Worm (Caenorhabditis elegans) whole organism, L1 larva: ENCODE data around the gene kars-1.
A peak's percentile ranks its signal among the peaks of the same experiment; 100 is the strongest.

Source experiments
- C16A3.4 ChIP-seq: fragments of 150-350 bp; optimal IDR thresholded peaks from 2 replicates; lab custom pipeline; 2014; ENCODE audit warnings: missing biosample characterization, missing genetic modification characterization
- C34B4.2 ChIP-seq: sonication (generic microtip); optimal IDR thresholded peaks from 2 replicates; lab custom pipeline; 2017; ENCODE audit warnings: mild to moderate bottlenecking, missing genetic modification characterization, missing compliant biosample characterization
- F16B12.6 ChIP-seq: fragments of 150-350 bp; optimal IDR thresholded peaks from 2 replicates; lab custom pipeline; 2014; ENCODE audit warnings: missing biosample characterization, missing genetic modification characterization
- aly-2 ChIP-seq: fragments of 150-350 bp; optimal IDR thresholded peaks from 2 replicates; lab custom pipeline; 2014; ENCODE audit warnings: missing biosample characterization, missing genetic modification characterization
- ama-1 ChIP-seq: fragments of 150-350 bp; optimal IDR thresholded peaks from 2 replicates; lab custom pipeline; 2014
- ceh-8 ChIP-seq: fragments of 200-800 bp; sonication (Bioruptor generic); optimal IDR thresholded peaks from 2 replicates; lab custom pipeline; 2018; ENCODE audit warnings: mild to moderate bottlenecking, missing genetic modification characterization, moderate library complexity, missing compliant biosample characterization
- ceh-82 ChIP-seq, 3 experiments: fragments of 150-350 bp in 1 of 3; sonication (generic microtip) in 2 of 3; optimal IDR thresholded peaks; 2 replicates each; lab custom pipeline; 2014 to 2017; ENCODE audit warnings: missing biosample characterization in 3 of 3, missing genetic modification characterization in 3 of 3
- ceh-88 ChIP-seq: fragments of 200-800 bp; sonication (Bioruptor generic); IDR thresholded peaks from 2 replicates; pipeline ENCODE4 v1.3.6; 2022; ENCODE audit warnings: missing genetic modification characterization, missing compliant biosample characterization
- ces-1 ChIP-seq: fragments of 150-350 bp; optimal IDR thresholded peaks from 2 replicates; lab custom pipeline; 2014; ENCODE audit warnings: missing biosample characterization, missing genetic modification reagents, missing genetic modification characterization
- dpl-1 ChIP-seq, 3 experiments: fragments of 150-350 bp in 2 of 3; sonication (generic microtip) in 1 of 3; optimal IDR thresholded peaks; 2 replicates each; lab custom pipeline; 2014 to 2017; ENCODE audit warnings: missing biosample characterization in 3 of 3, missing genetic modification characterization in 3 of 3, missing genetic modification reagents in 3 of 3
- dsc-1 ChIP-seq: sonication (generic microtip); optimal IDR thresholded peaks from 2 replicates; lab custom pipeline; 2016; ENCODE audit warnings: mild to moderate bottlenecking, missing genetic modification characterization, missing compliant biosample characterization
- efl-1 ChIP-seq, 4 experiments: fragments of 150-350 bp; optimal IDR thresholded peaks in 3 of 4; peaks in 1 of 4; 1 replicate in 1 of 4; 2 replicates in 3 of 4; lab custom pipeline; 2014; ENCODE audit warnings: missing biosample characterization in 2 of 4, missing genetic modification characterization in 2 of 4, missing genetic modification reagents in 2 of 4
- efl-3 ChIP-seq: fragments of 200-800 bp; sonication (Bioruptor generic); optimal IDR thresholded peaks from 2 replicates; lab custom pipeline; 2018; ENCODE audit warnings: mild to moderate bottlenecking, missing genetic modification characterization, missing compliant biosample characterization
- egl-27 ChIP-seq, 2 experiments: fragments of 150-350 bp in 1 of 2; sonication (generic microtip); optimal IDR thresholded peaks; 3 replicates each; lab custom pipeline; 2017 to 2018; ENCODE audit warnings: missing biosample characterization in 2 of 2, missing genetic modification characterization in 2 of 2, missing genetic modification reagents in 2 of 2
- ets-5 ChIP-seq: fragments of 200-800 bp; sonication (Bioruptor generic); IDR thresholded peaks from 2 replicates; pipeline ENCODE4 v1.3.6; 2022; ENCODE audit warnings: missing genetic modification characterization, missing compliant biosample characterization
- fkh-10 ChIP-seq: sonication (generic microtip); optimal IDR thresholded peaks from 2 replicates; lab custom pipeline; 2017; ENCODE audit warnings: missing biosample characterization, missing genetic modification reagents, missing genetic modification characterization
- fkh-4 ChIP-seq: sonication (generic microtip); optimal IDR thresholded peaks from 2 replicates; lab custom pipeline; 2016; ENCODE audit warnings: missing compliant biosample characterization, missing genetic modification characterization, borderline replicate concordance
- fkh-8 ChIP-seq: sonication (generic microtip); optimal IDR thresholded peaks from 2 replicates; lab custom pipeline; 2016; ENCODE audit warnings: mild to moderate bottlenecking, missing genetic modification characterization, missing compliant biosample characterization
- fos-1 ChIP-seq: fragments of 150-350 bp; optimal IDR thresholded peaks from 2 replicates; lab custom pipeline; 2014; ENCODE audit warnings: missing biosample characterization, missing genetic modification characterization
- grh-1 ChIP-seq: fragments of 200-800 bp; sonication (Bioruptor generic); IDR thresholded peaks from 2 replicates; pipeline ENCODE4 v1.3.6; 2022; ENCODE audit warnings: missing genetic modification reagents, missing genetic modification characterization, missing compliant biosample characterization
- hlh-17 ChIP-seq: fragments of 200-800 bp; sonication (Bioruptor generic); optimal IDR thresholded peaks from 2 replicates; lab custom pipeline; 2018; ENCODE audit warnings: missing genetic modification characterization, mild to moderate bottlenecking, missing compliant biosample characterization, moderate library complexity, borderline replicate concordance
- hlh-4 ChIP-seq: sonication (generic microtip); optimal IDR thresholded peaks from 2 replicates; lab custom pipeline; 2016; ENCODE audit warnings: mild to moderate bottlenecking, missing genetic modification characterization, missing compliant biosample characterization
- irx-1 ChIP-seq: sonication (generic microtip); optimal IDR thresholded peaks from 2 replicates; lab custom pipeline; 2016; ENCODE audit warnings: missing genetic modification characterization, missing compliant biosample characterization
- jun-1 ChIP-seq: fragments of 150-350 bp; optimal IDR thresholded peaks from 2 replicates; lab custom pipeline; 2014; ENCODE audit warnings: missing biosample characterization, missing genetic modification reagents, missing genetic modification characterization
- lin-14 ChIP-seq: fragments of 200-800 bp; sonication (Bioruptor generic); optimal IDR thresholded peaks from 2 replicates; lab custom pipeline; 2018; ENCODE audit warnings: mild to moderate bottlenecking, missing genetic modification characterization, moderate library complexity, missing compliant biosample characterization
- lin-15B ChIP-seq: fragments of 150-350 bp; sonication (generic microtip); optimal IDR thresholded peaks from 3 replicates; lab custom pipeline; 2014; ENCODE audit warnings: missing biosample characterization, missing genetic modification characterization
- lin-39 ChIP-seq: fragments of 150-350 bp; optimal IDR thresholded peaks from 2 replicates; lab custom pipeline; 2014; ENCODE audit warnings: missing biosample characterization, missing genetic modification reagents, missing genetic modification characterization
- mdl-1 ChIP-seq, 2 experiments: fragments of 150-350 bp; optimal IDR thresholded peaks; 2 replicates each; lab custom pipeline; 2014 to 2017; ENCODE audit warnings: missing biosample characterization in 2 of 2, missing genetic modification characterization in 2 of 2, inconsistent platforms in 1 of 2
- mef-2 ChIP-seq: fragments of 150-350 bp; optimal IDR thresholded peaks from 2 replicates; lab custom pipeline; 2014; ENCODE audit warnings: missing biosample characterization, missing genetic modification characterization
- nhr-11 ChIP-seq: fragments of 150-350 bp; optimal IDR thresholded peaks from 2 replicates; lab custom pipeline; 2014; ENCODE audit warnings: missing biosample characterization, missing genetic modification characterization
- nhr-12 ChIP-seq: sonication (generic microtip); optimal IDR thresholded peaks from 2 replicates; lab custom pipeline; 2017; ENCODE audit warnings: missing biosample characterization, missing genetic modification characterization
- nhr-19 ChIP-seq: fragments of 200-800 bp; sonication (Bioruptor generic); conservative IDR thresholded peaks from 2 replicates; pipeline ENCODE4 v1.3.6; 2022; ENCODE audit warnings: missing genetic modification characterization, missing compliant biosample characterization
- nhr-71 ChIP-seq: sonication (generic microtip); optimal IDR thresholded peaks from 2 replicates; lab custom pipeline; 2016; ENCODE audit warnings: mild to moderate bottlenecking, missing genetic modification characterization, moderate library complexity, missing compliant biosample characterization
- nhr-76 ChIP-seq: sonication (generic microtip); optimal IDR thresholded peaks from 2 replicates; lab custom pipeline; 2017; ENCODE audit warnings: missing biosample characterization, missing genetic modification characterization
- nhr-77 ChIP-seq: fragments of 150-350 bp; optimal IDR thresholded peaks from 2 replicates; lab custom pipeline; 2014; ENCODE audit warnings: missing biosample characterization, missing genetic modification characterization
- nhr-84 ChIP-seq: sonication (generic microtip); optimal IDR thresholded peaks from 2 replicates; lab custom pipeline; 2017; ENCODE audit warnings: missing biosample characterization, missing genetic modification characterization
- pag-3 ChIP-seq: sonication (generic microtip); optimal IDR thresholded peaks from 2 replicates; lab custom pipeline; 2017; ENCODE audit warnings: missing genetic modification characterization, mild to moderate bottlenecking, missing compliant biosample characterization, antibody characterized with exemption, borderline replicate concordance; ENCODE audit not compliant: insufficient read depth
- pax-3 ChIP-seq: fragments of 200-800 bp; sonication (Bioruptor generic); optimal IDR thresholded peaks from 2 replicates; lab custom pipeline; 2018; ENCODE audit warnings: mild to moderate bottlenecking, missing genetic modification characterization, moderate library complexity, missing compliant biosample characterization
- pqm-1 ChIP-seq: sonication (generic microtip); optimal IDR thresholded peaks from 3 replicates; lab custom pipeline; 2017; ENCODE audit warnings: missing biosample characterization, missing genetic modification characterization
- rnt-1 ChIP-seq: sonication (generic microtip); optimal IDR thresholded peaks from 2 replicates; lab custom pipeline; 2016; ENCODE audit warnings: mild to moderate bottlenecking, missing genetic modification characterization, moderate library complexity, missing compliant biosample characterization
- skn-1 ChIP-seq: fragments of 150-350 bp; optimal IDR thresholded peaks from 2 replicates; lab custom pipeline; 2014; ENCODE audit warnings: missing biosample characterization, missing genetic modification characterization
- snpc-4 ChIP-seq: fragments of 150-350 bp; optimal IDR thresholded peaks from 2 replicates; lab custom pipeline; 2014; ENCODE audit warnings: missing biosample characterization, missing genetic modification characterization
- swsn-7 ChIP-seq: sonication (generic microtip); optimal IDR thresholded peaks from 2 replicates; lab custom pipeline; 2016; ENCODE audit warnings: missing genetic modification characterization, missing compliant biosample characterization
- tbx-2 ChIP-seq: sonication (generic microtip); optimal IDR thresholded peaks from 2 replicates; lab custom pipeline; 2016; ENCODE audit warnings: missing genetic modification characterization, missing compliant biosample characterization
- unc-130 ChIP-seq: fragments of 150-350 bp; optimal IDR thresholded peaks from 2 replicates; lab custom pipeline; 2017; ENCODE audit warnings: missing biosample characterization, missing genetic modification characterization, inconsistent platforms
- unc-30 ChIP-seq: sonication (generic microtip); optimal IDR thresholded peaks from 2 replicates; lab custom pipeline; 2017; ENCODE audit warnings: missing biosample characterization, missing genetic modification characterization
- unc-62 ChIP-seq: fragments of 150-350 bp; optimal IDR thresholded peaks from 2 replicates; lab custom pipeline; 2014; ENCODE audit warnings: missing biosample characterization, missing genetic modification reagents, missing genetic modification characterization
- unc-86 ChIP-seq: sonication (generic microtip); optimal IDR thresholded peaks from 2 replicates; lab custom pipeline; 2016; ENCODE audit warnings: missing genetic modification characterization, missing compliant biosample characterization
- vab-15 ChIP-seq: sonication (generic microtip); optimal IDR thresholded peaks from 2 replicates; lab custom pipeline; 2017; ENCODE audit warnings: missing genotype, mild to moderate bottlenecking, missing genetic modification characterization, missing compliant biosample characterization
- xbp-1 ChIP-seq: sonication (generic microtip); optimal IDR thresholded peaks from 2 replicates; lab custom pipeline; 2016; ENCODE audit warnings: missing genetic modification characterization, missing compliant biosample characterization
- zip-4 ChIP-seq: fragments of 200-800 bp; sonication (Bioruptor generic); optimal IDR thresholded peaks from 2 replicates; lab custom pipeline; 2018; ENCODE audit warnings: mild to moderate bottlenecking, missing genetic modification characterization, moderate library complexity, missing compliant biosample characterization

kars-1 gene

DNA sequence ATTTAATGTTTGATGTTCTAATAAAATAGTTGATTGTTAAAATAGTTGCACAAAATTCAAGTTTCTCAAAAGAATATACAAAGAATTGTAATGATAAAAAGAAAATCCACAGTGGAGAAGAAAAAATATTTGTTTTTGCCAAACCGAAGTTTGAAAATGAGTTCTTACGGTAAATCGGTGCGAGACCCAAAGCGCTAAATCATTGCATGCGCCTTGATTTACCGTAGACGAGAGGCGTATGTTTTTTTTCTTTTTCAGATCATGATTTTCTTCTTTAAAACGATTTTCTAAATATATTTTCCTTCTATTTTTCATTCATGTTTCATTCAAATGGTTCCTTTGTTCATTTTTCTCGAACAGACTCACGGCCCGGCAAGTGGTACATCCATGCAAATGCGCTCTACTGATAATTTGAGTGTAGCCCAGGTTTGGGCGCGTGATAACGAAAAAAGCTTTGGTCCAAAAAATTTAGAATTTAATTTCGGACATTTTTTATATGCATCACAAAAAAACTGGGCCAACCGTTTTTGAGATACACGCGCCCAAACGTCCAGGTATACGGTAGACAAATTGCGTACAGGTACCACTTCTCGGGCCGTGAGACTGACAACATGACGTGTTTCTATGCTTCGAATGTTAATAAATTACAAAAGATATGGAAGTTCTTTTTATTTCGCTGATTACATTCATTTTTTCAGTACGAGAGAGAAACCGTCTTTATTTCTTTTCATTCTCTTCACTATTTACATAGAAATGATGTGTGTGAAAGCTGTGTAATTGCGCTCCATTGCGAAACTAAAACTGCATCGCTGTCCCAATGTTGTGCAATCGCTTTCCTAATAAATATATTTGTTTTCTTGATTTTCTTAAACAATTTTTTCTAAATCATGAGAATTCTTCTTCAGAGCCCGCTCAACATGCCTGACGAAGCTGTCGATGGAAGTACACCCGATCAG lies 47.0 kb downstream of the kars-1 start, which contains the start of gene znf-598 (continued):
- no peak for TF ChIP-seq nhr-12
- TF ChIP-seq ces-1 (GFP tag; lab: Kevin White, UChicago), result no peak
- TF ChIP-seq skn-1 (tag; lab: Kevin White, UChicago), result peak; percentile 15
- TF ChIP-seq tbx-2, result no peak
- no peak for TF ChIP-seq fkh-4 (tag; lab: Kevin White, UChicago)
- no peak for TF ChIP-seq mef-2 (tag; lab: Kevin White, UChicago)
- TF ChIP-seq nhr-11 (tag; lab: Kevin White, UChicago), result no peak
- no peak for TF ChIP-seq aly-2 (tag; lab: Kevin White, UChicago)
- TF ChIP-seq dpl-1 (GFP tag; optimal IDR thresholded peaks at IDR 0.05; lab: Kevin White, UChicago), result peak; percentile 6 to 48 (median 12)
- TF ChIP-seq xbp-1, result peak; percentile 17
- peak; percentile 21 for TF ChIP-seq C16A3.4 (tag; lab: Kevin White, UChicago)
- TF ChIP-seq swsn-7 (tag; lab: Kevin White, UChicago), result no peak
- TF ChIP-seq rnt-1 (tag; lab: Kevin White, UChicago), result no peak
- no peak for TF ChIP-seq lin-39 (tag; lab: Kevin White, UChicago)
- no peak for TF ChIP-seq egl-27 (tag; optimal IDR thresholded peaks at IDR 0.05; lab: Kevin White, UChicago)
- no peak for TF ChIP-seq nhr-76 (tag; lab: Kevin White, UChicago)
- TF ChIP-seq C34B4.2 (tag; lab: Kevin White, UChicago), result no peak
- no peak for TF ChIP-seq hlh-4 (tag; lab: Kevin White, UChicago)
- no peak for TF ChIP-seq dsc-1
- peak; percentile 34 for TF ChIP-seq nhr-71 (tag; lab: Kevin White, UChicago)
- TF ChIP-seq lin-15B (tag; lab: Kevin White, UChicago), result peak; percentile 60
- TF ChIP-seq unc-62 (GFP tag; lab: Kevin White, UChicago), result no peak
- peak; percentile 51 for TF ChIP-seq lin-14 (GFP tag; lab: Kevin White, UChicago)
- TF ChIP-seq snpc-4, result no peak
- no peak for TF ChIP-seq nhr-77
- TF ChIP-seq hlh-17 (GFP tag; lab: Kevin White, UChicago), result no peak
- TF ChIP-seq efl-1 (optimal IDR thresholded peaks at IDR 0.05; lab: Kevin White, UChicago), result peak; percentile 37 to 43
- peak; percentile 28 to 78 for TF ChIP-seq efl-1 (GFP tag; optimal IDR thresholded peaks at IDR 0.05 in 1 of 2; lab: Kevin White, UChicago)
- TF ChIP-seq mdl-1 (tag; optimal IDR thresholded peaks at IDR 0.05; lab: Kevin White, UChicago), result no peak
- no peak for TF ChIP-seq zip-4
- TF ChIP-seq irx-1 (tag; lab: Kevin White, UChicago), result no peak
- TF ChIP-seq vab-15 (tag; lab: Kevin White, UChicago), result no peak
- TF ChIP-seq ets-5, result no peak
- no peak for TF ChIP-seq fos-1 (tag; lab: Kevin White, UChicago)
- no peak for TF ChIP-seq unc-130 (tag; lab: Kevin White, UChicago)
- no peak for TF ChIP-seq unc-30 (tag; lab: Kevin White, UChicago)
- TF ChIP-seq pag-3 (tag; lab: Kevin White, UChicago), result no peak
- TF ChIP-seq jun-1 (tag; lab: Kevin White, UChicago), result no peak
- TF ChIP-seq ama-1, result no peak
- peak in 1 of 3 experiments; percentile 13 for TF ChIP-seq ceh-82 (tag; optimal IDR thresholded peaks at IDR 0.05; lab: Kevin White, UChicago)
- no peak for TF ChIP-seq fkh-8
- TF ChIP-seq pqm-1 (tag; lab: Kevin White, UChicago), result no peak
- no peak for TF ChIP-seq ceh-8 (GFP tag; lab: Kevin White, UChicago)
- no peak for TF ChIP-seq efl-3 (GFP tag; lab: Kevin White, UChicago)
- no peak for TF ChIP-seq grh-1 (GFP tag; lab: Robert Waterston, UW)
- peak; percentile 17 for TF ChIP-seq F16B12.6 (tag; lab: Kevin White, UChicago)
- no peak for TF ChIP-seq nhr-19 (GFP tag; lab: Robert Waterston, UW)
- no peak for TF ChIP-seq unc-86 (tag; lab: Kevin White, UChicago)
- TF ChIP-seq ceh-88 (GFP tag; lab: Robert Waterston, UW), result no peak
- TF ChIP-seq nhr-84 (tag; lab: Kevin White, UChicago), result no peak
- TF ChIP-seq pax-3 (tag; lab: Kevin White, UChicago), result no peak
- TF ChIP-seq fkh-10 (GFP tag; lab: Kevin White, UChicago), result no peak
